Fruit fly (Drosophila melanogaster): Measurements from ENCODE around the gene Vha26.

The Vha26 gene

DNA sequence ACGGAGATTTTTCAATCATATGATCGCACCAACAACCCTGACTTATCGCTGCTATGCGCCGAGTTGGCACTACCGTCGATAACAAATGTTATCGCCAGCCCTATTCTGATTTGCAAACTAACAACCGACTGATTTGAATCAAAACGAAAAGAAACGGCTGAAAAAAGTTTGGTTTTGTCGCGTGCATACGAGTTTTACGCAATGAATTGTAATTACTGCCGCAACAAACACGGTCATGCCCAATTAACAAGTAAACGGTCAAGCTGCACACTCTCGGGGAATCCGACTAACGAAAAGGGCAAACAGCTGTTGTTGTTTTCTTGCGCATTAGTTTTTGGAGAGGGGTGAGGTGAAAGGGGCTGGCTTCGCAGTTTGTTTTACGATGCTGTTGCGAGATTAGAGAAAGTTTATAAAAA is 26.8 kb upstream of the Vha26 start, which contains the start of the genes CG14671 and CG12746 (continued):
- peak; percentile 18 for TF ChIP-seq CG14710 (tag; optimal IDR thresholded peaks at IDR 0.05)
- TF ChIP-seq CG1603 (tag; optimal IDR thresholded peaks at IDR 0.05) = peak; percentile 38
- TF ChIP-seq klu (GFP tag; IDR thresholded peaks at IDR 0.05) = no peak
- TF ChIP-seq ATbp (GFP tag; optimal IDR thresholded peaks at IDR 0.05) = no peak
- no peak for TF ChIP-seq NFAT (GFP tag; IDR thresholded peaks at IDR 0.05)
- no peak for TF ChIP-seq Fer1 (GFP tag; optimal IDR thresholded peaks at IDR 0.05)
- TF ChIP-seq MBD-R2 (GFP tag; IDR thresholded peaks at IDR 0.05) = peak; percentile 88
- no peak for TF ChIP-seq pum (GFP tag; optimal IDR thresholded peaks at IDR 0.05)
- peak; percentile 22 for TF ChIP-seq phol (tag; optimal IDR thresholded peaks at IDR 0.05)
- TF ChIP-seq CG13287 (GFP tag; IDR thresholded peaks at IDR 0.05; ENCODE audit: partially characterized antibody) = peak; percentile 53
- TF ChIP-seq CG30403 (GFP tag; optimal IDR thresholded peaks at IDR 0.05) = no peak
- TF ChIP-seq CG34376 (GFP tag; optimal IDR thresholded peaks at IDR 0.05) = peak; percentile 31
- TF ChIP-seq unc-4 (GFP tag; IDR thresholded peaks at IDR 0.05; ENCODE audit: partially characterized antibody) = 0 out of 2 replicates have a peak, but pooled peaks have one; percentile 41
- no peak for TF ChIP-seq CG10366 (GFP tag; IDR thresholded peaks at IDR 0.05)
- 0 out of 3 replicates have a peak, but pooled peaks have one; percentile 27 for TF ChIP-seq CG34224 (GFP tag; IDR thresholded peaks at IDR 0.05; ENCODE audit: partially characterized antibody)
- TF ChIP-seq HmgZ (tag; optimal IDR thresholded peaks at IDR 0.05) = peak; percentile 34
- TF ChIP-seq trem (tag; optimal IDR thresholded peaks at IDR 0.05) = peak; percentile 99
- no peak for TF ChIP-seq slbo (GFP tag; IDR thresholded peaks at IDR 0.05)
- no peak for TF ChIP-seq gt (GFP tag; IDR thresholded peaks at IDR 0.05)
- TF ChIP-seq CG12071 (GFP tag; optimal IDR thresholded peaks at IDR 0.05) = no peak
- no peak for TF ChIP-seq pan (optimal IDR thresholded peaks at IDR 0.05)
- TF ChIP-seq pan (GFP tag; optimal IDR thresholded peaks at IDR 0.05 in 1 of 2, IDR thresholded peaks at IDR 0.05 in 1 of 2) = no peak
- TF ChIP-seq CG13296 (GFP tag; optimal IDR thresholded peaks at IDR 0.05) = no peak
- TF ChIP-seq ci (GFP tag; IDR thresholded peaks at IDR 0.05) = peak; percentile 55; the same call in 1 of the 3 replicates
- TF ChIP-seq grn (GFP tag; optimal IDR thresholded peaks at IDR 0.05) = peak; percentile 44
- no peak for TF ChIP-seq Bteb2 (GFP tag; optimal IDR thresholded peaks at IDR 0.05)
- no peak for TF ChIP-seq Fer3 (tag; optimal IDR thresholded peaks at IDR 0.05)
- TF ChIP-seq Mrtf (GFP tag; IDR thresholded peaks at IDR 0.05) = 0 out of 3 replicates have a peak, but pooled peaks have one; percentile 26
- TF ChIP-seq CG1602 (GFP tag; optimal IDR thresholded peaks at IDR 0.05) = no peak
- peak; percentile 28 for TF ChIP-seq BEAF-32 (GFP tag; optimal IDR thresholded peaks at IDR 0.05)
- TF ChIP-seq MESR4 (GFP tag; optimal IDR thresholded peaks at IDR 0.05) = peak; percentile 50
- TF ChIP-seq pros (GFP tag; optimal IDR thresholded peaks at IDR 0.05) = no peak
- no peak for TF ChIP-seq abd-A (tag; optimal IDR thresholded peaks at IDR 0.05)
- TF ChIP-seq Myb (GFP tag; optimal IDR thresholded peaks at IDR 0.05) = peak; percentile 84
- peak; percentile 63 for TF ChIP-seq pzg (GFP tag; optimal IDR thresholded peaks at IDR 0.05)
- no peak for TF ChIP-seq B-H2 (GFP tag; optimal IDR thresholded peaks at IDR 0.05)
- TF ChIP-seq knrl (GFP tag; IDR thresholded peaks at IDR 0.05; ENCODE audit: partially characterized antibody) = 0 out of 3 replicates have a peak, but pooled peaks have one; percentile 9
- TF ChIP-seq sr (GFP tag; IDR thresholded peaks at IDR 0.05) = no peak
- TF ChIP-seq Pdp1 (GFP tag; optimal IDR thresholded peaks at IDR 0.05) = peak in 1 of 2 experiments; percentile 18
- peak; percentile 26 for TF ChIP-seq CG17186 (GFP tag; optimal IDR thresholded peaks at IDR 0.05)
- TF ChIP-seq CG3847 (GFP tag; IDR thresholded peaks at IDR 0.05) = 0 out of 2 replicates have a peak, but pooled peaks have one; percentile 18
- peak; percentile 68 to 96 for TF ChIP-seq crp (GFP tag; optimal IDR thresholded peaks at IDR 0.05)
- no peak for TF ChIP-seq Xbp1 (GFP tag; optimal IDR thresholded peaks at IDR 0.05)
- TF ChIP-seq dan (GFP tag; IDR thresholded peaks at IDR 0.05) = no peak
- TF ChIP-seq slp2 (GFP tag; optimal IDR thresholded peaks at IDR 0.05) = no peak
- TF ChIP-seq CG12391 (tag; optimal IDR thresholded peaks at IDR 0.05) = no peak
- peak; percentile 34 for TF ChIP-seq nmo (GFP tag; optimal IDR thresholded peaks at IDR 0.05)
- TF ChIP-seq nerfin-2 (GFP tag; IDR thresholded peaks at IDR 0.05; ENCODE audit: partially characterized antibody) = peak; percentile 36; the same call in 1 of the 2 replicates
- TF ChIP-seq tx (GFP tag; optimal IDR thresholded peaks at IDR 0.05) = peak; percentile 14
- no peak for TF ChIP-seq Fer2 (tag; optimal IDR thresholded peaks at IDR 0.05)

All from whole organism, embryonic.